Worm (Caenorhabditis elegans) whole organism, dauer: ENCODE data around the gene F45D3.2.

Source experiments
- unc-62 ChIP-seq: sonication (generic microtip); optimal IDR thresholded peaks from 2 replicates; lab custom pipeline; 2017; ENCODE audit warnings: missing biosample characterization, missing genetic modification reagents, missing genetic modification characterization

The F45D3.2 gene

DNA sequence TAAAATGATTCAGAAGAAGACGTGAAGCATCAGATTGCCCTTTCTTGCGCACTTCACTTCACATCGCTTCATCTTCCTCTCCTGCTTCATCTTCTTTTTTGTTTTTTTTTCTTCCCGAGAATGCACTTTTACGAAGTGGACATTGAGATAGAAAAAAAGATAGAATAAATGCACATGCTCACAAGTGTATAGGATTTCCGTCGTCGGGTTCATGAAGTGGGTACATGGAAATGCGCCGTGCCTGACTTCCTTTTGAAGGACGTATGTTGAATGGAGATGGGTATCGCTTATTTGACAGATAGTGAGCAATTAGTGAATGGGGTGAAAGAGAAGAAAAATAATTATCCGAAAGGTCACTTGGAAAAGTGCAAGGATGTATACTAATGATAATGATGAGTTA lies 10.7 kb upstream of the F45D3.2 start:
- TF ChIP-seq unc-62 (GFP tag; lab: Kevin White, UChicago), result no peak

ce11 chrV:12531084-12531483 lies 9.8 kb upstream of the F45D3.2 start:
- TF ChIP-seq unc-62 (GFP tag; lab: Kevin White, UChicago), result no peak

DNA sequence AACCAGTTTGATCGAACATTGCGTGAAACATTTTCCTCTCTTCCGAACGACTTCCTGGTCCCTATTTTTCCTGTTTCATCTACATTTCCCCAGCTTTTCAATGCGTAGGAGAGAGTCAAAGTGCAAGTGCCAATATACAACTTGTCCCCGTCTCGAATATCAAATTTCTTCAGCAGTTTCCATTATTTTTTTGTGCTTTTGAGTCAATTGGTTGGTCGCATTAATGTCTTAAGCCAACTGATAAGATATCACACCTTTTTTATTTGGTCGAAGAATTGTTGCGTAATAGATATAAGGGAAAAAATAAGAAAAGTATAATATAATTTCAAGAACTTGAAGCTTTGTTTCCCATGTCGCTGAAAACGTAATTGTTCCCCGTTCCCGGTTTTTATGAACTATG lies 8.5 kb upstream of the F45D3.2 start:
- TF ChIP-seq unc-62 (GFP tag; lab: Kevin White, UChicago), result no peak

ce11 chrV:12533635-12534150 lies 7.1 kb upstream of the F45D3.2 start:
- TF ChIP-seq unc-62 (GFP tag; lab: Kevin White, UChicago), result peak; percentile 25

- TF ChIP-seq unc-62 (GFP tag; lab: Kevin White, UChicago), result no peak
Measured at ce11 chrV:12534941-12535340, 5.9 kb upstream of the F45D3.2 start.

DNA sequence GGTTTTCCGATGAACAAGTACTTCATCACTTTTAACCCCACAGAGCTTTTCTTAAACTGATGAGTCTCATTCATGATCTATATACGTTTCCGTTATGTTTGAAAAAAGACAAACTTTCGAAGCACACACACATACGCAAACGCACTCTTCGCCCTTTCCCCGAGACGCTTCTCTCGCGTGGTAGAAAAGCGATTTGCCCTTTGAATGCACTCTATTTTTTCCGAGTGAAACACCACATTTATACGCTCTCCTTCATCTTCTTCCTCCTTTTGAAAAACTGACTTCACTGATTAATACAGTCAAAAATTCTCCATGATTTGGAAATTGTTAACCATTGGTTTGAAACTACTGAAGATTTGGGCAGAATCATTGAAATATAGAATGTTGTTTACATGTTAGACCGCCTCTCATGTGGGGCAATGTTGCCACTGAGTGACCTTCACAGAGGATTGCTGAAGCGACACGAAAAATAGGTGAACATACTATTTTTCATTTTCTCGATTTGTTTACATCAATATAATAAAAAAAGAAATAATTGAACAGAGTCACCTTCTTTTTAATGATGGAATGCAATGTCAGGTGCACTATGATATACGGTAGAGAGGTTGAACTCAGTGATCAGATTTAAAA lies 4.3 kb upstream of the F45D3.2 start:
- TF ChIP-seq unc-62 (GFP tag; lab: Kevin White, UChicago), result no peak

DNA sequence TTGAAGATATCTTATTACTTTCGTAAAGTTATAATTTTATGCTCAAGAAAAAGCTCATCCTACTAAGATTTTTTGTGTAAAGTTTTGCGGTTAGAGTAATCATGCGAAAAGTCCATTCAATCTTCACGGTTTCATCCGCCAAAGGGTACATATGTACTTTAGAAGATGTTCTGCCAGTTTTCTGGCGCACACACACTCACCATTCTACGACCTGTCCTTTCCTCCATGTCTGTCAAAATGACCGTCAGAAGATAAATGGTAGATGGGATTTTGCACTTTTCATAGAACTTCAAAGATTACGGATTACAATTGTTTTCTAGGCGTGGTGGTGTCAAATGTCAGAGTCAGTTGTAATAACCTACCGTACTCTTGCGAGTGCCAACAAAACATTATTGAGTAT lies 3.3 kb upstream of the F45D3.2 start:
- no peak for TF ChIP-seq unc-62 (GFP tag; lab: Kevin White, UChicago)

- no peak for TF ChIP-seq unc-62 (GFP tag; lab: Kevin White, UChicago)
Measured at ce11 chrV:12538984-12539852, 1.6 kb upstream of the F45D3.2 start.

DNA sequence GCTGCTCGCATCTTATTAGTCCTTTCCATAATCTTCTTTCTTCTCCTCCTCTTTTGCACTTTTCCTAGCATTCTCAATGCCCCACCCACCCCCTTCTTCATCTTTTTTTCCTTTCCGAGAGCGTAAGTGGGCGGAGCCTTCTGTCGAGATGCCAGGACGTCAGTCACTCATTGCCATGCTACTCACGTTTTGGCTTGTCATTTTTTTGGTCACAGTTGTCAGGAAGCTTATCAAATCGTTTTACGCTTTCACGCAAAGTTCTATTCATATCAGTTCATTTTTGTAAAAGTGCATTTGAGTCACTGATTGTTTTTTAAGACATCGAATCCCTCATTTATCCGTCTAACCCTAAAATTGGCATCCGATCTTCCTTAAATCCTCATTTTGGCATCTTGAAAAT lies 821 bp upstream of the F45D3.2 start:
- no peak for TF ChIP-seq unc-62 (GFP tag; lab: Kevin White, UChicago)

- TF ChIP-seq unc-62 (GFP tag; lab: Kevin White, UChicago), result no peak
Measured at ce11 chrV:12541207-12541606, 368 bp downstream of the F45D3.2 start.

DNA sequence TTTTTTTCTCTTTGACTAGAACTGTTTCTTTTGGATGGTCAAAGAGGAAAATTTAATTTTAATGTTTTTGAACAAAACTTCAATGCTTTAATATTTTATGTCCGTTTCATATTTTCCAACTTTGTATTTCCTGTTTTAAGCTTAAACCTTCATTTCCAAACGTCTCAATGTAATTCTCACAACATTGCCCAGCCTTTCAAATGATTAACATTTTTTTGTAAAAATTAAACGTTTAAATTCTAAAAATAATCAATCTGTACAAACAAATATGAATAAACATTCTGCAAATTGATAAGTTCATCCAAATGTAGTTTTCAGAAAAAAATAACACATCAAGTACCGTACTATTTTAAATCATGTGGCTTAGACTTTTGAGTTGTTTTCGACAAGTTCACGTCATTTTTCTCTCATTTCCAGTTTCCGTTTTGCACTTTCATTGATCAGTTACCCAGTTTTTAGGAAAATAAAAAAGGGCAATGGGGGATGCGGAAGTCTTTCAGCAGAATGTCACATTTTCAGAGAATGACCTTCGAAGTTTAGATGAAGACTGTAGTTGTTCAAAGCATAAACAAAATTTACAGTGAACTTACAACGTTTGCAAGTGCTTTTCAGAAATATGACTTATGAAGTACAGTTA lies 2.0 kb downstream of the F45D3.2 start:
- TF ChIP-seq unc-62 (GFP tag; lab: Kevin White, UChicago), result no peak

- TF ChIP-seq unc-62 (GFP tag; lab: Kevin White, UChicago), result no peak
Measured at ce11 chrV:12548830-12549229, 8.0 kb downstream of the F45D3.2 start.

- TF ChIP-seq unc-62 (GFP tag; lab: Kevin White, UChicago), result no peak
Measured at ce11 chrV:12549604-12550003, 8.8 kb downstream of the F45D3.2 start.

DNA sequence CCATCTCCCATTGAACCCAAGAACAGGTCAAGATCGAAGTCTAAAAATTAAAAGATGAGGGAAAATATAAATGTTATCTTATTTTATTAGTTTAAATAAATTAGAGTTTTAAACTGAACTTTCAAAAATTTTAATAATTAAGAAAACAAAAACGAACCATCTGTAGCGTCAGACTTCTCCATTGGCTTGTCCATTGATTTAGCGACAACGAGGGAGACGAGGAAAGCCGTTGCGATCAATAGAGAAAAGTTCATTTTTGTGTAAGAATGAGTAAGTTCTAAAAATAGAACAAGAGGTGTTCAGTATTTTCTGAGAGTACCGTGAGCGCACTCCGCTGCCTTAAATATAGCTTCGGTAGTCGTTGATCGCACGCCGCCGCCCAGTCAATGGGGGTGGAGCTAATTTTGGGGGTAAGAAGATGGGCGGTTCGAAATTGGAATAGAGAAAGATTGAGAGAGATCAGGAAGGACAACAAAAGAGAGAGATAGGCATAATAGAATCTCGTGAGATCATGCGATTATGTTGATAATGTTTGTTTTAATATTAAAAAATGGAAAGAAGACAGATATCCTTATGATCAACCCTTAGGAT lies 9.3 kb downstream of the F45D3.2 start, which contains the start of gene F45D3.3:
F45D3.3 (minus strand) TSS at position 350 of the 591 bp plus-strand sequence.
- no peak for TF ChIP-seq unc-62 (GFP tag; lab: Kevin White, UChicago)

ce11 chrV:12550755-12551154 lies 9.9 kb downstream of the F45D3.2 start:
- no peak for TF ChIP-seq unc-62 (GFP tag; lab: Kevin White, UChicago)
